Fruit fly (Drosophila melanogaster) whole organism, embryonic: ENCODE data around the gene DCP2.

ENCODE experiments used
- C15 ChIP-seq: fragments of 200-800 bp; sonication (Bioruptor generic); IDR thresholded peaks from 3 replicates; pipeline ENCODE4 v1.3.6; 2022; ENCODE audit warnings: missing biosample characterization, missing genetic modification characterization
- CG10267 ChIP-seq: fragments of 200-800 bp; sonication (Bioruptor generic); optimal IDR thresholded peaks from 2 replicates; lab custom pipeline; 2018; ENCODE audit warnings: missing biosample characterization, mild to moderate bottlenecking, missing genetic modification characterization, moderate library complexity
- CG13287 ChIP-seq: fragments of 200-800 bp; sonication (Bioruptor generic); IDR thresholded peaks from 2 replicates; pipeline ENCODE4 v1.3.6; 2022; ENCODE audit warnings: missing biosample characterization, missing genetic modification characterization; ENCODE audit not compliant: partially characterized antibody
- CG13775 ChIP-seq: fragments of 200-800 bp; sonication (Bioruptor generic); optimal IDR thresholded peaks from 3 replicates; lab custom pipeline; 2017; ENCODE audit warnings: missing biosample characterization, mild to moderate bottlenecking, missing genetic modification characterization
- CG13894 ChIP-seq: fragments of 200-800 bp; sonication (Bioruptor generic); optimal IDR thresholded peaks from 3 replicates; lab custom pipeline; 2018; ENCODE audit warnings: missing biosample characterization, mild to moderate bottlenecking, missing genetic modification characterization, moderate library complexity
- CG1529 ChIP-seq: fragments of 200-800 bp; sonication (Bioruptor generic); optimal IDR thresholded peaks from 3 replicates; lab custom pipeline; 2018; ENCODE audit warnings: missing biosample characterization, missing genetic modification characterization
- CG1603 ChIP-seq: fragments of 200-800 bp; sonication (Bioruptor generic); optimal IDR thresholded peaks from 2 replicates; lab custom pipeline; 2019; ENCODE audit warnings: missing biosample characterization, mild to moderate bottlenecking, missing genetic modification characterization, moderate library complexity
- CG2712 ChIP-seq: fragments of 200-800 bp; optimal IDR thresholded peaks from 3 replicates; lab custom pipeline; 2019; ENCODE audit warnings: missing biosample characterization, mild to moderate bottlenecking, missing genetic modification characterization, moderate library complexity
- CG31224 ChIP-seq: fragments of 200-800 bp; sonication (Bioruptor generic); IDR thresholded peaks from 2 replicates; pipeline ENCODE4 v1.3.6; 2022; ENCODE audit warnings: missing biosample characterization, missing genetic modification characterization
- CG31365 ChIP-seq: fragments of 200-800 bp; sonication (Bioruptor generic); optimal IDR thresholded peaks from 2 replicates; lab custom pipeline; 2018; ENCODE audit warnings: missing biosample characterization, mild to moderate bottlenecking, missing genetic modification characterization
- CG31441 ChIP-seq: fragments of 200-800 bp; sonication (Bioruptor generic); IDR thresholded peaks from 2 replicates; pipeline ENCODE4 v1.3.6; 2022; ENCODE audit warnings: missing biosample characterization, missing genetic modification characterization
- CG43689 ChIP-seq: fragments of 200-800 bp; sonication (Bioruptor generic); IDR thresholded peaks from 2 replicates; pipeline ENCODE4 v1.3.6; 2022; ENCODE audit warnings: missing biosample characterization, missing genetic modification characterization
- CG6272 ChIP-seq: fragments of 200-800 bp; sonication (Bioruptor generic); IDR thresholded peaks from 2 replicates; pipeline ENCODE4 v1.3.6; 2022; ENCODE audit warnings: missing biosample characterization, missing genetic modification characterization
- CG7271 ChIP-seq: fragments of 200-800 bp; sonication (Bioruptor generic); optimal IDR thresholded peaks from 2 replicates; lab custom pipeline; 2018; ENCODE audit warnings: missing biosample characterization, mild to moderate bottlenecking, missing genetic modification characterization, moderate library complexity
- CG8290 ChIP-seq, 3 experiments: fragments of 200-800 bp; sonication (Bioruptor generic); optimal IDR thresholded peaks; 2 replicates each; lab custom pipeline; 2016 to 2019; ENCODE audit warnings: missing biosample characterization in 3 of 3, missing genetic modification characterization in 3 of 3, mild to moderate bottlenecking in 2 of 3, moderate library complexity in 1 of 3
- CG8478 ChIP-seq: fragments of >200 bp; optimal IDR thresholded peaks from 2 replicates; lab custom pipeline; 2018
- CG8944 ChIP-seq: fragments of 200-800 bp; sonication (Bioruptor generic); optimal IDR thresholded peaks from 3 replicates; lab custom pipeline; 2016; ENCODE audit warnings: missing biosample characterization, missing genetic modification characterization
- CG9609 ChIP-seq: fragments of 200-800 bp; sonication (Bioruptor generic); optimal IDR thresholded peaks from 3 replicates; lab custom pipeline; 2016; ENCODE audit warnings: missing biosample characterization, missing genetic modification characterization
- CG9876 ChIP-seq: fragments of 200-800 bp; sonication (Bioruptor generic); optimal IDR thresholded peaks from 2 replicates; lab custom pipeline; 2016; ENCODE audit warnings: missing biosample characterization, missing genetic modification characterization
- CHES-1-like ChIP-seq: fragments of 200-800 bp; sonication (Bioruptor generic); optimal IDR thresholded peaks from 2 replicates; lab custom pipeline; 2016; ENCODE audit warnings: missing biosample characterization, missing genetic modification characterization
- GATAe ChIP-seq: fragments of 200-800 bp; sonication (Bioruptor generic); conservative IDR thresholded peaks from 2 replicates; pipeline ENCODE4 v1.3.6; 2022; ENCODE audit warnings: missing biosample characterization, missing genetic modification characterization
- HHEX ChIP-seq: fragments of 200-800 bp; sonication (Bioruptor generic); optimal IDR thresholded peaks from 3 replicates; lab custom pipeline; 2017; ENCODE audit warnings: missing biosample characterization, mild to moderate bottlenecking, missing genetic modification characterization, missing genetic modification reagents
- Lhr ChIP-seq: fragments of 200-800 bp; sonication (Bioruptor generic); optimal IDR thresholded peaks from 3 replicates; lab custom pipeline; 2017; ENCODE audit warnings: mild to moderate bottlenecking, missing biosample characterization, missing genetic modification reagents, missing genetic modification characterization
- MTF-1 ChIP-seq: fragments of 200-800 bp; sonication (Bioruptor generic); optimal IDR thresholded peaks from 2 replicates; lab custom pipeline; 2018; ENCODE audit warnings: missing biosample characterization, mild to moderate bottlenecking, missing genetic modification characterization, borderline replicate concordance
- Meics ChIP-seq: fragments of 200-800 bp; sonication (Bioruptor generic); optimal IDR thresholded peaks from 2 replicates; lab custom pipeline; 2017; ENCODE audit warnings: missing biosample characterization, mild to moderate bottlenecking, missing genetic modification characterization
- NC2β ChIP-seq: fragments of 200-800 bp; sonication (Bioruptor generic); optimal IDR thresholded peaks from 2 replicates; lab custom pipeline; 2016; ENCODE audit warnings: missing biosample characterization, missing genetic modification characterization
- Nf-YB ChIP-seq: fragments of 200-800 bp; sonication (Bioruptor generic); optimal IDR thresholded peaks from 3 replicates; lab custom pipeline; 2019; ENCODE audit warnings: missing biosample characterization, mild to moderate bottlenecking, missing genetic modification characterization, moderate library complexity
- Sox102F ChIP-seq: fragments of 200-800 bp; sonication (Bioruptor generic); optimal IDR thresholded peaks from 2 replicates; lab custom pipeline; 2018; ENCODE audit warnings: missing biosample characterization, mild to moderate bottlenecking, missing genetic modification characterization, moderate library complexity
- Usf ChIP-seq: fragments of 200-800 bp; sonication (Bioruptor generic); optimal IDR thresholded peaks from 2 replicates; lab custom pipeline; 2017; ENCODE audit warnings: missing genotype, missing biosample characterization, missing genetic modification characterization
- bigmax ChIP-seq: fragments of 200-800 bp; sonication (Bioruptor generic); optimal IDR thresholded peaks from 2 replicates; lab custom pipeline; 2018; ENCODE audit warnings: missing biosample characterization, mild to moderate bottlenecking, missing genetic modification characterization
- bowl ChIP-seq: fragments of 200-800 bp; sonication (Bioruptor generic); IDR thresholded peaks from 2 replicates; pipeline ENCODE4 v1.3.6; 2022; ENCODE audit warnings: missing biosample characterization, missing genetic modification characterization
- caup ChIP-seq: fragments of 200-800 bp; sonication (Bioruptor generic); optimal IDR thresholded peaks from 3 replicates; lab custom pipeline; 2017; ENCODE audit warnings: missing biosample characterization, mild to moderate bottlenecking, missing genetic modification characterization, moderate library complexity; ENCODE audit not compliant: severe bottlenecking
- ci ChIP-seq: fragments of 200-800 bp; sonication (Bioruptor generic); IDR thresholded peaks from 3 replicates; pipeline ENCODE4 v1.3.6; 2022; ENCODE audit warnings: missing biosample characterization, missing genetic modification characterization
- da ChIP-seq: fragments of 200-800 bp; sonication (Bioruptor generic); optimal IDR thresholded peaks from 2 replicates; lab custom pipeline; 2016; ENCODE audit warnings: missing biosample characterization, missing genetic modification characterization
- dan ChIP-seq: fragments of 200-800 bp; sonication (Bioruptor generic); IDR thresholded peaks from 2 replicates; pipeline ENCODE4 v1.3.6; 2022; ENCODE audit warnings: missing biosample characterization, missing genetic modification characterization
- danr ChIP-seq: fragments of 200-800 bp; sonication (Bioruptor generic); IDR thresholded peaks from 2 replicates; pipeline ENCODE4 v1.3.6; 2022; ENCODE audit warnings: missing biosample characterization, missing genetic modification characterization
- dmrt11E ChIP-seq: fragments of 200-800 bp; sonication (Bioruptor generic); optimal IDR thresholded peaks from 3 replicates; lab custom pipeline; 2018; ENCODE audit warnings: missing biosample characterization, mild to moderate bottlenecking, missing genetic modification characterization, moderate library complexity
- emc ChIP-seq: fragments of 200-800 bp; sonication (Bioruptor generic); optimal IDR thresholded peaks from 2 replicates; lab custom pipeline; 2016; ENCODE audit warnings: missing biosample characterization, missing genetic modification characterization
- exex ChIP-seq: fragments of 200-800 bp; sonication (Bioruptor generic); optimal IDR thresholded peaks from 4 replicates; lab custom pipeline; 2018; ENCODE audit warnings: missing biosample characterization, mild to moderate bottlenecking, missing genetic modification characterization, moderate library complexity
- gfzf ChIP-seq: fragments of 200-800 bp; sonication (Bioruptor generic); optimal IDR thresholded peaks from 2 replicates; lab custom pipeline; 2016; ENCODE audit warnings: missing biosample characterization, mild to moderate bottlenecking, missing genetic modification characterization, moderate library complexity
- ken ChIP-seq: fragments of 200-800 bp; sonication (Bioruptor generic); IDR thresholded peaks from 3 replicates; pipeline ENCODE4 v1.3.6; 2022; ENCODE audit warnings: missing biosample characterization, missing genetic modification characterization
- kni ChIP-seq: fragments of 200-800 bp; sonication (Bioruptor generic); optimal IDR thresholded peaks from 3 replicates; lab custom pipeline; 2017; ENCODE audit warnings: mild to moderate bottlenecking, missing biosample characterization, missing genetic modification reagents, missing genetic modification characterization
- nau ChIP-seq: fragments of 200-800 bp; sonication (Bioruptor generic); optimal IDR thresholded peaks from 3 replicates; lab custom pipeline; 2017; ENCODE audit warnings: missing biosample characterization, mild to moderate bottlenecking, missing genetic modification characterization, missing genetic modification reagents
- pzg ChIP-seq: fragments of 200-800 bp; sonication (Bioruptor generic); optimal IDR thresholded peaks from 3 replicates; lab custom pipeline; 2018; ENCODE audit warnings: missing biosample characterization, mild to moderate bottlenecking, missing genetic modification characterization, moderate library complexity
- repo ChIP-seq: fragments of 200-800 bp; sonication (Bioruptor generic); optimal IDR thresholded peaks from 2 replicates; lab custom pipeline; 2016; ENCODE audit warnings: missing biosample characterization, missing genetic modification characterization
- rib ChIP-seq: fragments of 200-800 bp; sonication (Bioruptor generic); IDR thresholded peaks from 2 replicates; pipeline ENCODE4 v1.3.6; 2022; ENCODE audit warnings: missing biosample characterization, missing genetic modification characterization
- scrt ChIP-seq: fragments of 200-800 bp; sonication (Bioruptor generic); optimal IDR thresholded peaks from 2 replicates; lab custom pipeline; 2018; ENCODE audit warnings: missing biosample characterization, mild to moderate bottlenecking, missing genetic modification characterization, moderate library complexity
- sisA ChIP-seq: fragments of 200-800 bp; sonication (Bioruptor generic); IDR thresholded peaks from 2 replicates; pipeline ENCODE4 v1.3.6; 2022; ENCODE audit warnings: missing biosample characterization, missing genetic modification characterization
- so ChIP-seq: fragments of 200-800 bp; sonication (Bioruptor generic); IDR thresholded peaks from 3 replicates; pipeline ENCODE4 v1.3.6; 2022; ENCODE audit warnings: missing biosample characterization, missing genetic modification characterization
- sqz ChIP-seq: fragments of 200-800 bp; sonication (Bioruptor generic); optimal IDR thresholded peaks from 3 replicates; lab custom pipeline; 2018; ENCODE audit warnings: missing biosample characterization, mild to moderate bottlenecking, missing genetic modification characterization
- tgo ChIP-seq: fragments of 200-800 bp; sonication (Bioruptor generic); IDR thresholded peaks from 3 replicates; pipeline ENCODE4 v1.3.6; 2022; ENCODE audit warnings: missing biosample characterization, missing genetic modification characterization
- wor ChIP-seq: fragments of 200-800 bp; sonication (Bioruptor generic); IDR thresholded peaks from 2 replicates; pipeline ENCODE4 v1.3.6; 2022; ENCODE audit warnings: missing biosample characterization, missing genetic modification characterization

The DCP2 gene

dm6 chr3L:15847224-15847623 lies 21.0 kb upstream of the DCP2 start:
- TF ChIP-seq Meics (GFP tag; lab: Kevin White, UChicago) (no peak), scrt (GFP tag; lab: Kevin White, UChicago) (no peak), CG2712 (peak; percentile 59), CG13775 (GFP tag; lab: Kevin White, UChicago) (no peak), CG1603 (tag; lab: Kevin White, UChicago) (no peak), CG7271 (tag; lab: Kevin White, UChicago) (peak; percentile 70), pzg (GFP tag; lab: Kevin White, UChicago) (no peak), tgo (GFP tag; lab: Robert Waterston, UW) (no peak), sisA (GFP tag; lab: Robert Waterston, UW) (no peak), CG13287 (GFP tag; lab: Robert Waterston, UW) (no peak), CHES-1-like (GFP tag; lab: Kevin White, UChicago) (no peak), CG13894 (no peak), ken (GFP tag; lab: Robert Waterston, UW) (no peak), CG8944 (GFP tag; lab: Kevin White, UChicago) (no peak), MTF-1 (GFP tag; lab: Kevin White, UChicago) (no peak), CG10267 (tag; lab: Kevin White, UChicago) (peak; percentile 42), repo (GFP tag; lab: Kevin White, UChicago) (no peak), CG8290 (GFP tag; optimal IDR thresholded peaks at IDR 0.05; lab: Kevin White, UChicago) (no peak), CG8290 (tag; optimal IDR thresholded peaks at IDR 0.05; lab: Kevin White, UChicago) (no peak), GATAe (no peak), caup (no peak), rib (GFP tag; lab: Robert Waterston, UW) (no peak), CG43689 (no peak), nau (GFP tag; lab: Kevin White, UChicago) (no peak), CG8478 (lab: Kevin White, UChicago) (no peak), Sox102F (GFP tag; lab: Kevin White, UChicago) (no peak), danr (GFP tag; lab: Robert Waterston, UW) (no peak), bowl (GFP tag; lab: Robert Waterston, UW) (no peak), ci (GFP tag; lab: Robert Waterston, UW) (no peak), CG31365 (tag; lab: Kevin White, UChicago) (no peak), dan (peak; percentile 38; the same call in 1 of the 2 replicates), bigmax (GFP tag; lab: Kevin White, UChicago) (no peak), CG31441 (peak; percentile 25; the same call in 1 of the 2 replicates), Nf-YB (no peak), CG9609 (GFP tag; lab: Kevin White, UChicago) (no peak), wor (no peak), kni (GFP tag; lab: Kevin White, UChicago) (no peak), CG31224 (GFP tag; lab: Robert Waterston, UW) (no peak), emc (GFP tag; lab: Kevin White, UChicago) (no peak), Lhr (GFP tag; lab: Kevin White, UChicago) (no peak), Usf (no peak), sqz (GFP tag; lab: Kevin White, UChicago) (no peak), NC2β (GFP tag; lab: Kevin White, UChicago) (no peak), da (peak; percentile 51), CG1529 (GFP tag; lab: Kevin White, UChicago) (no peak), gfzf (GFP tag; lab: Kevin White, UChicago) (no peak), CG9876 (GFP tag; lab: Kevin White, UChicago) (no peak), HHEX (GFP tag; lab: Kevin White, UChicago) (no peak), C15 (GFP tag; lab: Robert Waterston, UW) (no peak), CG6272 (GFP tag; lab: Robert Waterston, UW) (no peak), so (no peak), exex (tag; lab: Kevin White, UChicago) (no peak), dmrt11E (peak; percentile 66)
